Fruit fly (Drosophila melanogaster) Kc167 (cell line): ENCODE measurements around the gene CG10347.

Experiments used
- h ChIP-seq: fragments of >200 bp; optimal IDR thresholded peaks from 3 replicates; lab custom pipeline; 2018; ENCODE audit warnings: missing external identifiers
- insv ChIP-seq: fragments of >200 bp; optimal IDR thresholded peaks from 3 replicates; lab custom pipeline; 2018; ENCODE audit warnings: missing external identifiers
- ttk ChIP-seq: sonication (Bioruptor generic); optimal IDR thresholded peaks from 2 replicates; lab custom pipeline; 2017; ENCODE audit warnings: missing external identifiers

DNA sequence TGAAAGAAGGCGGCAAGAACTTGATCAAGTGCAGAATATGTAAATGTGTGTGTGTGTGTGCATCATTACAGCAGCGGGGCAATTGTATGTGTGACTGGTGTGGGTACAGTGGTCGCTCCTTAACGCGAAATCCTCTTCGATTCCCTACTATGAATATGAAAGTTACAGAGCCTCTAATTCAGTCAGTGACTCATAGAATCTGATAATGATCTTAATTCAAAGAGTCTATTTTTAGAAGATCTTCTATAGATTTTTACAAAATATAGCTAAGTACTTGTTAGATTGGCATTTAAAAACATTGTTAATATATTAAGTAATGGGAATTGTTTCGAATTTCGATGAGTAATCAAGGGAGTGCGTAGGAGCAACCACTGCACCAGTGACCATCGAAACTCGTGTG is 27.7 kb upstream of the CG10347 start:
- TF ChIP-seq h (lab: Kevin White, UChicago) (no peak), ttk (no peak), insv (lab: Kevin White, UChicago) (no peak)
